Worm (Caenorhabditis elegans) whole organism, L4 larva: ENCODE results near the gene kcc-3.

Source experiments
- ama-1 ChIP-seq: fragments of 150-350 bp; optimal IDR thresholded peaks from 2 replicates; lab custom pipeline; 2014; ENCODE audit warnings: inconsistent platforms, mixed read lengths
- attf-4 ChIP-seq: sonication (generic microtip); optimal IDR thresholded peaks from 3 replicates; lab custom pipeline; 2017; ENCODE audit warnings: missing biosample characterization, missing genetic modification characterization
- ceh-62 ChIP-seq: sonication (generic microtip); optimal IDR thresholded peaks from 2 replicates; lab custom pipeline; 2017; ENCODE audit warnings: missing biosample characterization, missing genetic modification characterization
- egl-27 ChIP-seq: sonication (generic microtip); optimal IDR thresholded peaks from 3 replicates; lab custom pipeline; 2017; ENCODE audit warnings: missing biosample characterization, missing genetic modification reagents, missing genetic modification characterization
- lsy-2 ChIP-seq, 2 experiments: fragments of 150-350 bp in 1 of 2; sonication (generic microtip) in 1 of 2; optimal IDR thresholded peaks; 2 replicates each; lab custom pipeline; 2014 to 2017; ENCODE audit warnings: missing biosample characterization in 2 of 2, missing genetic modification characterization in 2 of 2
- mes-2 ChIP-seq: sonication (generic microtip); optimal IDR thresholded peaks from 2 replicates; lab custom pipeline; 2016; ENCODE audit warnings: missing genotype, mild to moderate bottlenecking, missing genetic modification characterization, missing compliant biosample characterization; ENCODE audit not compliant: poor library complexity, severe bottlenecking
- nhr-42 ChIP-seq: fragments of 200-800 bp; sonication (Bioruptor generic); IDR thresholded peaks from 2 replicates; pipeline ENCODE4 v1.3.6; 2022; ENCODE audit warnings: missing genetic modification characterization, missing compliant biosample characterization
- pha-4 ChIP-seq, 2 experiments: fragments of 150-350 bp in 1 of 2; fragments of 200-800 bp in 1 of 2; sonication (Bioruptor generic) in 1 of 2; IDR thresholded peaks in 1 of 2; optimal IDR thresholded peaks in 1 of 2; 2 replicates each; pipeline versions ENCODE4 v1.3.6 to Lab custom; 2014 to 2022; ENCODE audit warnings: missing genetic modification characterization in 2 of 2, missing genetic modification reagents in 2 of 2, missing biosample characterization in 1 of 2, missing compliant biosample characterization in 1 of 2
- sdz-12 ChIP-seq: fragments of 200-800 bp; sonication (Bioruptor generic); optimal IDR thresholded peaks from 2 replicates; lab custom pipeline; 2018; ENCODE audit warnings: mild to moderate bottlenecking, missing genetic modification characterization, missing compliant biosample characterization

ce11 chrII:7420796-7421386 is 13.2 kb downstream of the kcc-3 start:
- TF ChIP-seq ama-1 (lab: Kevin White, UChicago) (no peak), egl-27 (tag; lab: Kevin White, UChicago) (no peak), attf-4 (tag; lab: Kevin White, UChicago) (no peak), mes-2 (no peak), lsy-2 (tag; optimal IDR thresholded peaks at IDR 0.05; lab: Kevin White, UChicago) (no peak), ceh-62 (tag; lab: Kevin White, UChicago) (no peak), sdz-12 (GFP tag; lab: Kevin White, UChicago) (no peak), pha-4 (GFP tag; IDR thresholded peaks at IDR 0.05; lab: Robert Waterston, UW) (no peak), pha-4 (tag; optimal IDR thresholded peaks at IDR 0.05; lab: Kevin White, UChicago) (no peak), nhr-42 (GFP tag; lab: Robert Waterston, UW) (no peak)
